Worm (Caenorhabditis elegans) whole organism, L4 larva: ENCODE measurements around the gene D1005.2.

Experiments
- D1046.2 ChIP-seq: fragments of 200-800 bp; sonication (Bioruptor generic); IDR thresholded peaks from 2 replicates; pipeline ENCODE4 v1.3.6; 2022; ENCODE audit warnings: missing genetic modification characterization, missing compliant biosample characterization
- F44E2.7 ChIP-seq: fragments of 200-800 bp; sonication (Bioruptor generic); IDR thresholded peaks from 2 replicates; pipeline ENCODE4 v2.1.2; 2022; ENCODE audit warnings: missing genetic modification characterization, missing compliant biosample characterization
- T20F7.1 ChIP-seq: fragments of 200-800 bp; sonication (Bioruptor generic); optimal IDR thresholded peaks from 2 replicates; lab custom pipeline; 2018; ENCODE audit warnings: mild to moderate bottlenecking, missing genetic modification characterization, missing compliant biosample characterization
- T26A8.4 ChIP-seq: fragments of 200-800 bp; sonication (Bioruptor generic); IDR thresholded peaks from 2 replicates; pipeline ENCODE4 v1.3.6; 2022; ENCODE audit warnings: missing genetic modification characterization, missing compliant biosample characterization
- Y48G9A.11 ChIP-seq: fragments of 200-800 bp; sonication (Bioruptor generic); IDR thresholded peaks from 2 replicates; pipeline ENCODE4 v1.3.6; 2022; ENCODE audit warnings: missing genetic modification reagents, missing genetic modification characterization, missing compliant biosample characterization
- Y5F2A.4 ChIP-seq: fragments of 200-800 bp; sonication (Bioruptor generic); optimal IDR thresholded peaks from 2 replicates; lab custom pipeline; 2018; ENCODE audit warnings: mild to moderate bottlenecking, missing genetic modification characterization, missing compliant biosample characterization
- aha-1 ChIP-seq: fragments of 150-350 bp; peaks from one replicate; lab custom pipeline; 2014; ENCODE audit warnings: missing biosample characterization, missing genetic modification characterization
- ama-1 ChIP-seq: fragments of 150-350 bp; optimal IDR thresholded peaks from 2 replicates; lab custom pipeline; 2014; ENCODE audit warnings: inconsistent platforms, mixed read lengths
- arid-1 ChIP-seq: fragments of 200-800 bp; sonication (Bioruptor generic); conservative IDR thresholded peaks from 2 replicates; pipeline ENCODE4 v1.3.6; 2022; ENCODE audit warnings: missing genetic modification reagents, missing genetic modification characterization, missing compliant biosample characterization
- ceh-20 ChIP-seq: fragments of 200-800 bp; sonication (Bioruptor generic); IDR thresholded peaks from 2 replicates; pipeline ENCODE4 v1.3.6; 2022; ENCODE audit warnings: missing genetic modification reagents, missing genetic modification characterization, missing compliant biosample characterization
- ceh-32 ChIP-seq: sonication (generic microtip); optimal IDR thresholded peaks from 2 replicates; lab custom pipeline; 2016; ENCODE audit warnings: mild to moderate bottlenecking, missing genetic modification characterization, missing compliant biosample characterization; ENCODE audit not compliant: poor library complexity
- ces-1 ChIP-seq: fragments of 150-350 bp; sonication (generic microtip); optimal IDR thresholded peaks from 4 replicates; lab custom pipeline; 2014; ENCODE audit warnings: missing biosample characterization, missing genetic modification reagents, missing genetic modification characterization
- daf-19 ChIP-seq: fragments of 200-800 bp; sonication (Bioruptor generic); conservative IDR thresholded peaks from 2 replicates; pipeline ENCODE4 v1.3.6; 2022; ENCODE audit warnings: missing genetic modification characterization, missing compliant biosample characterization
- daf-8 ChIP-seq: fragments of 200-800 bp; sonication (Bioruptor generic); IDR thresholded peaks from 2 replicates; pipeline ENCODE4 v1.3.6; 2022; ENCODE audit warnings: missing genetic modification characterization, missing compliant biosample characterization
- dmd-6 ChIP-seq: fragments of 200-800 bp; sonication (Bioruptor generic); IDR thresholded peaks from 2 replicates; pipeline ENCODE4 v1.3.6; 2022; ENCODE audit warnings: missing genetic modification reagents, missing genetic modification characterization, missing compliant biosample characterization
- duxl-1 ChIP-seq: sonication (generic microtip); optimal IDR thresholded peaks from 2 replicates; lab custom pipeline; 2016; ENCODE audit warnings: mild to moderate bottlenecking, missing genetic modification characterization, moderate library complexity, missing compliant biosample characterization; ENCODE audit not compliant: poor library complexity
- egl-43 ChIP-seq: fragments of 200-800 bp; sonication (Bioruptor generic); IDR thresholded peaks from 2 replicates; pipeline ENCODE4 v1.3.6; 2022; ENCODE audit warnings: missing genetic modification reagents, missing genetic modification characterization, missing compliant biosample characterization
- hif-1 ChIP-seq, 2 experiments: sonication (generic microtip); optimal IDR thresholded peaks; 2 replicates each; lab custom pipeline; 2016 to 2017; ENCODE audit warnings: missing compliant biosample characterization in 2 of 2, missing genetic modification characterization in 2 of 2, missing genetic modification reagents in 2 of 2, missing genotype in 2 of 2, mild to moderate bottlenecking in 1 of 2
- jun-1 ChIP-seq: fragments of 150-350 bp; optimal IDR thresholded peaks from 2 replicates; lab custom pipeline; 2014; ENCODE audit warnings: missing biosample characterization, missing genetic modification reagents, missing genetic modification characterization
- lin-1 ChIP-seq: fragments of 200-800 bp; sonication (Bioruptor generic); IDR thresholded peaks from 2 replicates; pipeline ENCODE4 v1.3.6; 2022; ENCODE audit warnings: missing genetic modification reagents, missing genetic modification characterization, missing compliant biosample characterization
- lin-13 ChIP-seq: fragments of 150-350 bp; optimal IDR thresholded peaks from 2 replicates; lab custom pipeline; 2014; ENCODE audit warnings: missing biosample characterization, missing genetic modification reagents, missing genetic modification characterization
- lir-3 ChIP-seq: sonication (generic microtip); optimal IDR thresholded peaks from 2 replicates; lab custom pipeline; 2016; ENCODE audit warnings: mild to moderate bottlenecking, missing genetic modification characterization, missing compliant biosample characterization
- lsy-2 ChIP-seq, 2 experiments: fragments of 150-350 bp in 1 of 2; sonication (generic microtip) in 1 of 2; optimal IDR thresholded peaks; 2 replicates each; lab custom pipeline; 2014 to 2017; ENCODE audit warnings: missing biosample characterization in 2 of 2, missing genetic modification characterization in 2 of 2
- madf-5 ChIP-seq, 2 experiments: fragments of 200-800 bp; sonication (Bioruptor generic); IDR thresholded peaks; 2 replicates each; pipeline ENCODE4 v1.3.6; 2022; ENCODE audit warnings: missing compliant biosample characterization in 2 of 2, missing genetic modification characterization in 2 of 2
- mdl-1 ChIP-seq, 2 experiments: fragments of 150-350 bp in 1 of 2; sonication (generic microtip) in 1 of 2; optimal IDR thresholded peaks; 2 replicates each; lab custom pipeline; 2014 to 2017; ENCODE audit warnings: missing biosample characterization in 2 of 2, missing genetic modification characterization in 2 of 2
- mdt-29 ChIP-seq: fragments of 200-800 bp; sonication (Bioruptor generic); IDR thresholded peaks from 2 replicates; pipeline ENCODE4 v1.3.6; 2022; ENCODE audit warnings: missing genetic modification reagents, missing genetic modification characterization, missing compliant biosample characterization
- mep-1 ChIP-seq: fragments of 150-350 bp; sonication (generic microtip); optimal IDR thresholded peaks from 3 replicates; lab custom pipeline; 2014; ENCODE audit warnings: missing biosample characterization, missing genetic modification characterization
- mes-2 ChIP-seq: sonication (generic microtip); optimal IDR thresholded peaks from 2 replicates; lab custom pipeline; 2016; ENCODE audit warnings: missing genotype, mild to moderate bottlenecking, missing genetic modification characterization, missing compliant biosample characterization; ENCODE audit not compliant: poor library complexity, severe bottlenecking
- nhr-10 ChIP-seq: fragments of 150-350 bp; optimal IDR thresholded peaks from 2 replicates; lab custom pipeline; 2014; ENCODE audit warnings: missing biosample characterization, missing genetic modification characterization
- nhr-11 ChIP-seq: fragments of 150-350 bp; optimal IDR thresholded peaks from 2 replicates; lab custom pipeline; 2014; ENCODE audit warnings: missing biosample characterization, missing genetic modification characterization
- nhr-237 ChIP-seq: sonication (generic microtip); optimal IDR thresholded peaks from 2 replicates; lab custom pipeline; 2017; ENCODE audit warnings: missing biosample characterization, missing genetic modification characterization
- nhr-41 ChIP-seq: fragments of 200-800 bp; sonication (Bioruptor generic); IDR thresholded peaks from 2 replicates; pipeline ENCODE4 v1.3.6; 2022; ENCODE audit warnings: missing genetic modification reagents, missing genetic modification characterization, missing compliant biosample characterization
- nhr-48 ChIP-seq: sonication (generic microtip); optimal IDR thresholded peaks from 2 replicates; lab custom pipeline; 2016; ENCODE audit warnings: mild to moderate bottlenecking, missing genetic modification characterization, missing compliant biosample characterization
- pha-4 ChIP-seq, 2 experiments: fragments of 150-350 bp in 1 of 2; fragments of 200-800 bp in 1 of 2; sonication (Bioruptor generic) in 1 of 2; IDR thresholded peaks in 1 of 2; optimal IDR thresholded peaks in 1 of 2; 2 replicates each; pipeline versions ENCODE4 v1.3.6 to Lab custom; 2014 to 2022; ENCODE audit warnings: missing genetic modification characterization in 2 of 2, missing genetic modification reagents in 2 of 2, missing biosample characterization in 1 of 2, missing compliant biosample characterization in 1 of 2
- pqm-1 ChIP-seq: sonication (generic microtip); optimal IDR thresholded peaks from 2 replicates; lab custom pipeline; 2017; ENCODE audit warnings: missing biosample characterization, missing genetic modification characterization
- rbr-2 ChIP-seq: sonication (generic microtip); optimal IDR thresholded peaks from 2 replicates; lab custom pipeline; 2016; ENCODE audit warnings: missing genotype, missing genetic modification characterization, missing compliant biosample characterization
- sdz-12 ChIP-seq: fragments of 200-800 bp; sonication (Bioruptor generic); optimal IDR thresholded peaks from 2 replicates; lab custom pipeline; 2018; ENCODE audit warnings: mild to moderate bottlenecking, missing genetic modification characterization, missing compliant biosample characterization
- set-16 ChIP-seq: fragments of 200-800 bp; sonication (Bioruptor generic); IDR thresholded peaks from 2 replicates; pipeline ENCODE4 v1.3.6; 2022; ENCODE audit warnings: missing genetic modification reagents, missing genetic modification characterization, missing compliant biosample characterization
- spr-3 ChIP-seq: fragments of 200-800 bp; sonication (Bioruptor generic); optimal IDR thresholded peaks from 2 replicates; lab custom pipeline; 2018; ENCODE audit warnings: mild to moderate bottlenecking, missing genetic modification characterization, missing compliant biosample characterization
- unc-39 ChIP-seq: sonication (generic microtip); optimal IDR thresholded peaks from 2 replicates; lab custom pipeline; 2017; ENCODE audit warnings: missing biosample characterization, missing genetic modification characterization
- unc-62 ChIP-seq, 3 experiments: fragments of 150-350 bp in 1 of 3; sonication (generic microtip); optimal IDR thresholded peaks in 2 of 3; peaks in 1 of 3; 1 replicate in 1 of 3; 2 replicates in 2 of 3; lab custom pipeline; 2014 to 2017; ENCODE audit warnings: missing biosample characterization in 3 of 3, missing genetic modification characterization in 3 of 3, missing genetic modification reagents in 3 of 3, missing genotype in 1 of 3
- vab-7 ChIP-seq: fragments of 200-800 bp; sonication (Bioruptor generic); IDR thresholded peaks from 2 replicates; pipeline ENCODE4 v1.3.6; 2022; ENCODE audit warnings: missing genetic modification reagents, missing genetic modification characterization, missing compliant biosample characterization
- zfp-3 ChIP-seq: fragments of 200-800 bp; sonication (Bioruptor generic); conservative IDR thresholded peaks from 2 replicates; pipeline ENCODE4 v1.3.6; 2022; ENCODE audit warnings: missing genetic modification reagents, missing genetic modification characterization, missing compliant biosample characterization

Gene D1005.2

ce11 chrX:1450352-1450818 is 8.4 kb upstream of the D1005.2 start, which contains the start of gene W05H7.1 (continued):
- TF ChIP-seq lin-1 (no peak), T20F7.1 (GFP tag; lab: Kevin White, UChicago) (no peak), lir-3 (no peak), ces-1 (no peak), nhr-48 (tag; lab: Kevin White, UChicago) (no peak), nhr-11 (tag; lab: Kevin White, UChicago) (peak; percentile 22), mdt-29 (GFP tag; lab: Robert Waterston, UW) (no peak), ceh-32 (tag; lab: Kevin White, UChicago) (no peak), nhr-10 (tag; lab: Kevin White, UChicago) (no peak), nhr-41 (no peak), unc-62 (GFP tag; optimal IDR thresholded peaks at IDR 0.05 in 1 of 2; lab: Kevin White, UChicago) (peak in 1 of 2 experiments; percentile 98), unc-62 (tag; optimal IDR thresholded peaks at IDR 0.05; lab: Kevin White, UChicago) (no peak), jun-1 (tag; lab: Kevin White, UChicago) (no peak), rbr-2 (tag; lab: Kevin White, UChicago) (no peak), nhr-237 (no peak), Y48G9A.11 (GFP tag; lab: Robert Waterston, UW) (no peak), zfp-3 (GFP tag; lab: Robert Waterston, UW) (no peak), mes-2 (tag; lab: Kevin White, UChicago) (peak; percentile 55), daf-19 (GFP tag; lab: Robert Waterston, UW) (no peak), mdl-1 (tag; optimal IDR thresholded peaks at IDR 0.05; lab: Kevin White, UChicago) (peak in 1 of 2 experiments; percentile 18), pqm-1 (tag; lab: Kevin White, UChicago) (no peak), Y5F2A.4 (GFP tag; lab: Kevin White, UChicago) (no peak), pha-4 (GFP tag; IDR thresholded peaks at IDR 0.05; lab: Robert Waterston, UW) (no peak), pha-4 (tag; optimal IDR thresholded peaks at IDR 0.05; lab: Kevin White, UChicago) (no peak), lsy-2 (tag; optimal IDR thresholded peaks at IDR 0.05; lab: Kevin White, UChicago) (peak in 1 of 2 experiments; percentile 56), vab-7 (GFP tag; lab: Robert Waterston, UW) (no peak)
- TF ChIP-seq, all 104 proteins: peak for 17

ce11 chrX:1451240-1451639 is 7.6 kb upstream of the D1005.2 start:
- TF ChIP-seq lin-13 (GFP tag; lab: Kevin White, UChicago) = no peak
- no peak for TF ChIP-seq madf-5 (GFP tag; IDR thresholded peaks at IDR 0.05; lab: Robert Waterston, UW)
- TF ChIP-seq set-16 (GFP tag; lab: Robert Waterston, UW) = peak; percentile 93
- TF ChIP-seq ama-1 (lab: Kevin White, UChicago) = no peak
- TF ChIP-seq, all 104 proteins: peak for 1

DNA sequence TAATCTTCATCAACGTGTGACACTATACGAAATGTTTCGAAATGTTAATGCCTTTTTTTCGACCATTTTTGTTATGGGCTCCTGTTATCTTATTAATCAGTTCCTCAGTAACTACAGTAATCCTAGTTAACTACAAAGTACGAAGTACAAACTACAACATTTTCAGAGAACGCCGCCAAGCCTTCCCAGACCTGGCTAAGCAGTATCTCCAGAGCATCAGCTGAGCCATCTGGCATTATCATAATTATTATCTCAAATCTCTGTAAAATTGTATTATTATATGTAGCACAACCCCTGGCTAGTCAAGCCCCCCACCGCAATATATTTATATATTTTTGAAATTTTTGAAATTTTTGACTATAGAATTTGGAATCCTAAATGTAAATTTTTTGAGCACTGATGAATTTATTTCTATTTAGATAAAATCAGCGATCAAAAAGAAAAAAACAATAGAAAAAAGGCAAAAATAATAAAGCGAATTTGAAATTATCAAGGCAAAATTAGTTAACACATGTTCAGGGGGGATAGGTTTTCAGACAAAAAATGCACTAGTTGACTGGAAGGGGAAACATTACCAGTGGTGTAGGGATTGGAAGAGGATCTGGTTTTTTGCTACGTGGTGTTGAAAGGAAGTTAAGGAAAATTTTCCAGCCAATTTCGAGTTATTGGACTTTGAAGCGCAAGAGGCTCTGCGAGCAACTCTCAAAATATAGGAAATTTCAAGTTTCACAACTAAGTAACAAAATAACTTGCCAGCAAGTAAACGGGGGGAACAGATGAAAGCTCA is 6.8 kb upstream of the D1005.2 start:
- no peak for TF ChIP-seq lin-1
- TF ChIP-seq spr-3 = peak; percentile 12
- TF ChIP-seq lsy-2 (tag; optimal IDR thresholded peaks at IDR 0.05; lab: Kevin White, UChicago) = peak in 1 of 2 experiments; percentile 43
- TF ChIP-seq dmd-6 (GFP tag; lab: Robert Waterston, UW) = no peak
- TF ChIP-seq F44E2.7 (GFP tag; lab: Robert Waterston, UW) = 0 out of 2 replicates have a peak, but pooled peaks have one; percentile 40
- peak; percentile 7; the same call in 1 of the 2 replicates for TF ChIP-seq pha-4 (GFP tag; IDR thresholded peaks at IDR 0.05; lab: Robert Waterston, UW)
- no peak for TF ChIP-seq pha-4 (tag; optimal IDR thresholded peaks at IDR 0.05; lab: Kevin White, UChicago)
- peak; percentile 29 for TF ChIP-seq duxl-1 (tag; lab: Kevin White, UChicago)
- peak; percentile 36 for TF ChIP-seq mep-1
- TF ChIP-seq hif-1 (tag; optimal IDR thresholded peaks at IDR 0.05; lab: Kevin White, UChicago) = peak in 1 of 2 experiments; percentile 6
- TF ChIP-seq ama-1 (lab: Kevin White, UChicago) = peak; percentile 7
- TF ChIP-seq daf-8 (GFP tag; lab: Robert Waterston, UW) = no peak
- TF ChIP-seq unc-39 (tag; lab: Kevin White, UChicago) = no peak
- TF ChIP-seq T26A8.4 (GFP tag; lab: Robert Waterston, UW) = peak; percentile 22
- 0 out of 2 replicates have a peak, but pooled peaks have one; percentile 73 for TF ChIP-seq daf-19 (GFP tag; lab: Robert Waterston, UW)
- TF ChIP-seq ceh-20 (GFP tag; lab: Robert Waterston, UW) = no peak
- peak; percentile 51; the same call in 1 of the 2 replicates for TF ChIP-seq arid-1
- 0 out of 2 replicates have a peak, but pooled peaks have one; percentile 35 for TF ChIP-seq D1046.2 (GFP tag; lab: Robert Waterston, UW)
- peak; percentile 75 for TF ChIP-seq aha-1
- peak; percentile 5; the same call in 1 of the 2 replicates for TF ChIP-seq egl-43 (GFP tag; lab: Robert Waterston, UW)
- peak; percentile 22 for TF ChIP-seq sdz-12
